Worm (Caenorhabditis elegans): Measurements from ENCODE around the gene ZK945.6.

DNA sequence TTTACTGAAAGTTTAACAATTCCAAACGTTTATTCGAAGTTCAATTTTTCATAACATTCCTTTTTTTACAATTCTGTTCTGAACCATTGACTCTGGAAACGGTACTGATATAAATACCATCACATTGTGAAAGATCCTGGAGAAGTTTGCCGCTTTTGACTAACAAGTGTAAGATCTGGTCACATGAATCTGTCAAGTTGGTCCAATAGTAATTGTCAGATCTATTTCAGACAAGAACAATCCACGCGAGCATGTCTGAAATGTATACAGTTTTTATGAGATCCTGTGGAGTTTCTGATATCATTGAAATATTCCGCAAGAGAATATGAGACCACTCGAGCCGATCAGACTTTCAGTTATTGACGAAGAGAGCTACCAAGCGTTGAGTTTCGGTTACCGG lies 13.7 kb downstream of the ZK945.6 start:
- TF ChIP-seq ztf-23 (GFP tag; IDR thresholded peaks at IDR 0.05) = no peak
- no peak for TF ChIP-seq flt-1 (GFP tag; IDR thresholded peaks at IDR 0.05)
- TF ChIP-seq ztf-29 (GFP tag; IDR thresholded peaks at IDR 0.05) = no peak
- TF ChIP-seq T22C8.4 (GFP tag; IDR thresholded peaks at IDR 0.05) = no peak
- no peak for TF ChIP-seq klf-2 (GFP tag; conservative IDR thresholded peaks at IDR 0.05)
- TF ChIP-seq cog-1 (tag; optimal IDR thresholded peaks at IDR 0.05) = no peak
- TF ChIP-seq tab-1 (GFP tag; IDR thresholded peaks at IDR 0.05) = no peak

Data from whole organism, midembryonic.